Fruit fly (Drosophila melanogaster): ENCODE measurements around the gene CG12535.

The CG12535 gene

DNA sequence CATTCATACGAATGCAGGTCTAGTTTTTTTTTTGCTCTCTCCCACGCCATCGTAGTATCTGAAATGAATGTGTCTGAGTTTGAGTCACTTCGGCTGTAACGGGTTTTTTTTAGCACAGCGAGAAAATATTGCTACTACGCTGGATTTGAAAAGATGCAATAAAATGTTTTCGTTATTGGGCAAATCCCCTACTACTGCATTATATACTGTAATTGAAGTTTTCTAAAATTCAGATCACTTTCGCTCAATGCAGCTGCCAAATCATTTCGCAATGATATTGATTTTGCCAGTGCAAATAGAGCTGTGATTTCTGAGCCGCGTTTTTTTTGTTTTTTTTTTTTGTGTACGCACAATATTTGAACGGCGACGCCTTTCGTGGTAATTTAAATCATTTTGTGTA is 15.8 kb downstream of the CG12535 start (continued):
- no peak for TF ChIP-seq croc (GFP tag; conservative IDR thresholded peaks at IDR 0.05)
- no peak for TF ChIP-seq CG16813 (GFP tag; IDR thresholded peaks at IDR 0.05; ENCODE audit: partially characterized antibody)
- no peak; the same call in 1 of the 2 replicates for TF ChIP-seq sob (GFP tag; IDR thresholded peaks at IDR 0.05)
- no peak for TF ChIP-seq Stat92E (GFP tag; optimal IDR thresholded peaks at IDR 0.05)
- TF ChIP-seq CG2129 (GFP tag; IDR thresholded peaks at IDR 0.05; ENCODE audit: partially characterized antibody) = no peak
- no peak for TF ChIP-seq hkb (optimal IDR thresholded peaks at IDR 0.05)
- peak; percentile 57 for TF ChIP-seq hkb (GFP tag; IDR thresholded peaks at IDR 0.05)
- TF ChIP-seq sim (GFP tag; IDR thresholded peaks at IDR 0.05) = no peak
- no peak for TF ChIP-seq Spps (tag; optimal IDR thresholded peaks at IDR 0.05)
- TF ChIP-seq CG10147 (GFP tag; optimal IDR thresholded peaks at IDR 0.05) = no peak
- TF ChIP-seq gem (tag; optimal IDR thresholded peaks at IDR 0.05) = peak; percentile 61
- no peak for TF ChIP-seq CG3838 (GFP tag; optimal IDR thresholded peaks at IDR 0.05)
- no peak for TF ChIP-seq CG5180 (GFP tag; optimal IDR thresholded peaks at IDR 0.05)
- TF ChIP-seq ara (GFP tag; IDR thresholded peaks at IDR 0.05) = no peak
- TF ChIP-seq ap (GFP tag; IDR thresholded peaks at IDR 0.05) = no peak
- TF ChIP-seq pho (GFP tag; optimal IDR thresholded peaks at IDR 0.05) = no peak
- no peak for TF ChIP-seq peb (GFP tag; IDR thresholded peaks at IDR 0.05)
- no peak for TF ChIP-seq Sry-δ (GFP tag; optimal IDR thresholded peaks at IDR 0.05)
- peak; percentile 58; the same call in 1 of the 3 replicates for TF ChIP-seq CG3726 (GFP tag; IDR thresholded peaks at IDR 0.05)
- 0 out of 2 replicates have a peak, but pooled peaks have one; percentile 19 for TF ChIP-seq dimm (GFP tag; IDR thresholded peaks at IDR 0.05)
- no peak for TF ChIP-seq Adf1 (GFP tag; IDR thresholded peaks at IDR 0.05)
- no peak for TF ChIP-seq CG15479 (GFP tag; optimal IDR thresholded peaks at IDR 0.05)
- peak in 1 of 2 experiments; percentile 62 for TF ChIP-seq Hr51 (GFP tag; optimal IDR thresholded peaks at IDR 0.05)
- TF ChIP-seq Lim3 (GFP tag; IDR thresholded peaks at IDR 0.05) = no peak
- TF ChIP-seq so (GFP tag; IDR thresholded peaks at IDR 0.05) = peak; percentile 31; the same call in 1 of the 3 replicates
- TF ChIP-seq fd3F (GFP tag; optimal IDR thresholded peaks at IDR 0.05) = no peak
- TF ChIP-seq CG6854 (GFP tag; optimal IDR thresholded peaks at IDR 0.05) = no peak
- TF ChIP-seq crp (GFP tag; optimal IDR thresholded peaks at IDR 0.05) = no peak
- TF ChIP-seq CG16815 (GFP tag; optimal IDR thresholded peaks at IDR 0.05) = no peak
- TF ChIP-seq CG17359 (tag; optimal IDR thresholded peaks at IDR 0.05) = peak; percentile 25
- TF ChIP-seq Rx (GFP tag; IDR thresholded peaks at IDR 0.05) = peak; percentile 51
- peak; percentile 23 to 35 for TF ChIP-seq Pdp1 (GFP tag; optimal IDR thresholded peaks at IDR 0.05)
- TF ChIP-seq Doc3 (GFP tag; IDR thresholded peaks at IDR 0.05; ENCODE audit: partially characterized antibody) = no peak
- TF ChIP-seq CHES-1-like (GFP tag; optimal IDR thresholded peaks at IDR 0.05) = peak; percentile 15
- TF ChIP-seq rib (GFP tag; IDR thresholded peaks at IDR 0.05) = no peak
- no peak for TF ChIP-seq unc-4 (GFP tag; IDR thresholded peaks at IDR 0.05; ENCODE audit: partially characterized antibody)
- TF ChIP-seq ro (GFP tag; IDR thresholded peaks at IDR 0.05) = no peak
- no peak for TF ChIP-seq h (optimal IDR thresholded peaks at IDR 0.05)
- TF ChIP-seq bcd (GFP tag; optimal IDR thresholded peaks at IDR 0.05) = no peak
- peak; percentile 48 for TF ChIP-seq ATbp (GFP tag; optimal IDR thresholded peaks at IDR 0.05)
- peak; percentile 43; the same call in 1 of the 2 replicates for TF ChIP-seq Atf6 (GFP tag; IDR thresholded peaks at IDR 0.05)
- peak; percentile 62 for TF ChIP-seq wor (GFP tag; IDR thresholded peaks at IDR 0.05)
- TF ChIP-seq abd-A (tag; optimal IDR thresholded peaks at IDR 0.05) = no peak
- peak; percentile 8 for TF ChIP-seq CG8944 (GFP tag; optimal IDR thresholded peaks at IDR 0.05)
- no peak for TF ChIP-seq CG15073 (GFP tag; optimal IDR thresholded peaks at IDR 0.05)
- no peak for TF ChIP-seq CG6654 (GFP tag; optimal IDR thresholded peaks at IDR 0.05)
- no peak for TF ChIP-seq CG17912 (GFP tag; optimal IDR thresholded peaks at IDR 0.05)
- no peak for TF ChIP-seq CG6791 (GFP tag; IDR thresholded peaks at IDR 0.05; ENCODE audit: partially characterized antibody)
- TF ChIP-seq Awh (GFP tag; IDR thresholded peaks at IDR 0.05) = peak; percentile 49; the same call in 1 of the 2 replicates
- peak; percentile 22 for TF ChIP-seq CG2712 (tag; optimal IDR thresholded peaks at IDR 0.05)
- TF ChIP-seq nerfin-1 (tag; optimal IDR thresholded peaks at IDR 0.05) = no peak
